Fruit fly (Drosophila melanogaster): ENCODE measurements around the gene CG43980.

- no peak for TF ChIP-seq CG8478 (optimal IDR thresholded peaks at IDR 0.05)
- no peak for TF ChIP-seq CTCF (optimal IDR thresholded peaks at IDR 0.05)
These were observed 65.2 kb downstream of the CG43980 start for dm6 chr3L:21709785-21710591.
